Worm (Caenorhabditis elegans) whole organism, young adult: Measurements from ENCODE around the gene noca-1.

ENCODE experiments used
- mes-4 ChIP-seq: sonication (generic microtip); optimal IDR thresholded peaks from 2 replicates; lab custom pipeline; 2016; ENCODE audit warnings: missing genotype, missing genetic modification characterization, missing compliant biosample characterization
- nfya-2 ChIP-seq: fragments of 200-800 bp; sonication (Bioruptor generic); IDR thresholded peaks from 2 replicates; pipeline ENCODE4 v1.3.6; 2022; ENCODE audit warnings: missing genetic modification reagents, missing genetic modification characterization, missing compliant biosample characterization

- TF ChIP-seq mes-4 (no peak), nfya-2 (GFP tag; lab: Robert Waterston, UW) (no peak)
Observed at ce11 chrV:13163841-13164240, 11.1 kb downstream of the noca-1 start.
